Fruit fly (Drosophila melanogaster): ENCODE measurements around the gene betaggt-I.

- TF ChIP-seq CG6792 (GFP tag; optimal IDR thresholded peaks at IDR 0.05) = no peak
- TF ChIP-seq CG8632 (GFP tag; optimal IDR thresholded peaks at IDR 0.05) = no peak
- TF ChIP-seq Lpt (GFP tag; optimal IDR thresholded peaks at IDR 0.05) = no peak
- TF ChIP-seq dac (GFP tag; optimal IDR thresholded peaks at IDR 0.05) = no peak
- TF ChIP-seq CG11294 (GFP tag; IDR thresholded peaks at IDR 0.05) = no peak
- TF ChIP-seq Hr39 (GFP tag; optimal IDR thresholded peaks at IDR 0.05) = no peak
Measured at dm6 chr2L:4949453-4950045, 4.2 kb downstream of the betaggt-I start, which contains the start of gene jet.
